Worm (Caenorhabditis elegans): Measurements from ENCODE around the gene ksr-1.

ce11 chrX:8323371-8323770 is 48.4 kb downstream of the ksr-1 start, which contains the start of gene R09F10.1:
- TF ChIP-seq daf-12 (tag; optimal IDR thresholded peaks at IDR 0.05) (no peak), ama-1 (optimal IDR thresholded peaks at IDR 0.05) (no peak), zag-1 (tag; optimal IDR thresholded peaks at IDR 0.05) (no peak), aly-2 (tag; optimal IDR thresholded peaks at IDR 0.05) (no peak), unc-62 (GFP tag; optimal IDR thresholded peaks at IDR 0.05) (no peak), nhr-25 (tag; optimal IDR thresholded peaks at IDR 0.05) (no peak), snpc-4 (tag; optimal IDR thresholded peaks at IDR 0.05) (no peak), sea-2 (GFP tag; optimal IDR thresholded peaks at IDR 0.05) (no peak), ceh-82 (tag; optimal IDR thresholded peaks at IDR 0.05) (no peak), ceh-9 (tag; optimal IDR thresholded peaks at IDR 0.05) (no peak), unc-39 (tag; optimal IDR thresholded peaks at IDR 0.05) (no peak), elt-2 (tag; optimal IDR thresholded peaks at IDR 0.05) (peak; percentile 75), ZK546.5 (tag; optimal IDR thresholded peaks at IDR 0.05) (no peak), elt-1 (tag; optimal IDR thresholded peaks at IDR 0.05) (no peak)
